Fruit fly (Drosophila melanogaster) whole organism, wandering third instar larva: ENCODE measurements around the gene CG31928.

ENCODE experiments used
- Abd-B ChIP-seq: fragments of >200 bp; optimal IDR thresholded peaks from 2 replicates; lab custom pipeline; 2017; ENCODE audit warnings: missing biosample characterization, missing genetic modification characterization
- Dfd ChIP-seq: fragments of >200 bp; optimal IDR thresholded peaks from 2 replicates; lab custom pipeline; 2017; ENCODE audit warnings: missing biosample characterization, missing genetic modification characterization
- GATAd ChIP-seq: sonication (Bioruptor generic); optimal IDR thresholded peaks from 2 replicates; lab custom pipeline; 2016; ENCODE audit warnings: missing biosample characterization, missing genetic modification characterization
- Hnf4 ChIP-seq: fragments of 200-800 bp; sonication (Bioruptor generic); optimal IDR thresholded peaks from 2 replicates; lab custom pipeline; 2016; ENCODE audit warnings: missing biosample characterization, mild to moderate bottlenecking, missing genetic modification characterization
- Mio ChIP-seq: sonication (Bioruptor generic); optimal IDR thresholded peaks from 2 replicates; lab custom pipeline; 2016; ENCODE audit warnings: missing biosample characterization, missing genetic modification characterization
- N ChIP-seq: fragments of >200 bp; optimal IDR thresholded peaks from 2 replicates; lab custom pipeline; 2018; ENCODE audit warnings: missing biosample characterization, missing external identifiers, missing genetic modification characterization
- Sp1 ChIP-seq: fragments of 200-800 bp; sonication (Bioruptor generic); optimal IDR thresholded peaks from 3 replicates; lab custom pipeline; 2019; ENCODE audit warnings: missing biosample characterization, mild to moderate bottlenecking, missing genetic modification characterization, moderate library complexity
- br ChIP-seq: fragments of 200-800 bp; sonication (Bioruptor generic); optimal IDR thresholded peaks from 2 replicates; lab custom pipeline; 2016; ENCODE audit warnings: missing biosample characterization, missing genetic modification characterization
- h ChIP-seq: fragments of 200-800 bp; sonication (Bioruptor generic); optimal IDR thresholded peaks from 3 replicates; lab custom pipeline; 2016; ENCODE audit warnings: missing biosample characterization, mild to moderate bottlenecking, missing genetic modification characterization
- lola ChIP-seq: fragments of >200 bp; optimal IDR thresholded peaks from 2 replicates; lab custom pipeline; 2017; ENCODE audit warnings: missing biosample characterization, missing genetic modification characterization

DNA sequence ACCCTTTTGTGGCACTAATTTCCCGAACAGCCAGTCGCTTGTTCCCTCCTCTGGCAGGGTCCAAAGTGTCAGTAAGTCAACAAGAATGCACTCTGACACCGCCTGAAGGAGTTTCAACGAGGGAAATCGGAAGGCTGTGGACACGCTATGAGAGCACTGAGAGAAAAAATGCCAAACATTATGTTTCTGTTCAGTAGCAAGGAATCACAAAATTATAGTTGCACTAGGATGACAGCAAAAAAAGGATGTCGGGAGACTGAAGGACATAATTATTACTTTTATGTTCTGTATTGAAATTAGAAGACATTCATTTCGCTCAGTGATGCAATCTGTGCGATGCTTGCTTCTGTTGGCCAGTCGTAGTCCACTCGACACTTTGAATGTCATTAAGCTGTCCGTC, 17.7 kb downstream of the CG31928 start:
- no peak for TF ChIP-seq Hnf4 (GFP tag; lab: Kevin White, UChicago)
- no peak for TF ChIP-seq br
- TF ChIP-seq Abd-B = no peak
- no peak for TF ChIP-seq lola (GFP tag; lab: Kevin White, UChicago)
- TF ChIP-seq Mio = no peak
- no peak for TF ChIP-seq Dfd
- TF ChIP-seq h (GFP tag; lab: Kevin White, UChicago) = no peak
- TF ChIP-seq GATAd = no peak
- no peak for TF ChIP-seq Sp1 (GFP tag; lab: Kevin White, UChicago)
- TF ChIP-seq N = no peak
